Fruit fly (Drosophila melanogaster): Measurements from ENCODE around the gene CG5157.

Gene CG5157

DNA sequence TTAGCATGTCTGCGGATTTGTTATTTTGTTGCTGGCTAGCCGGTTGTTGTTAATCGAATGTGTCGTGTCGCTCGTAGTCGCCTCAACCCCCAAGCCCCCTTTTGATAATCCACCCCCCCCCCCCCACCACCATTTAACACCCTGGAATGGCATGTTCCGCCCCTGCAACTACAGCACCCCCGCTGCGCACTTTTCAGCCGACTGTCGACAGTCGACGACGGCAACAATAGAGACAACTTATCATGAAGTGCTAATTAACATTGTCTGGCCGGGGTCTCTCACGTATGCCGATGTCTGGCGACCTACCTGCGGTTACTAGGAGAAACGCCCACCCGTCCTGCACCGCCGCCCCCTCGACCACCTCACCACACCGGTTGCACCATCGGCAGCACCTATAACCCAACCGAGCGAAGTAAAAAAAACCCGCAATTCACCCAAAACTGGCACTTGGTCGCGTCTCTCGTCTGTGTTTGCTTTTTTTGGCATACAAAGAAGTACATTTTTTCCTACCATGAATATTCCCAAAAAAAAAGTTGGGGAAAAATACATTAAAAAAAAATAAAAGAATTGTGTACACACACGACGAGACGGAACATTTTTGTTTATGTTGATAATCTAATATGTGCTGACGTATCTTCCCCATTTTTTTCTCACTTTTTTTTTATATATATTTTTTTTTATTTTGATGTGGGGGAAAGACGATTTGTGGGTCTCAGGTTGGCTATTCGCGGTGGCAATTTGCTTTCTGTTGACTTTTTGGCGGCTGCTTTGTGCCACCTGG lies 28.7 kb upstream of the CG5157 start:
- no peak for TF ChIP-seq psq (GFP tag; optimal IDR thresholded peaks at IDR 0.05)
- no peak for TF ChIP-seq Mio (GFP tag; optimal IDR thresholded peaks at IDR 0.05)
- no peak for TF ChIP-seq Dfd (GFP tag; optimal IDR thresholded peaks at IDR 0.05)
- no peak for TF ChIP-seq HLH106 (tag; optimal IDR thresholded peaks at IDR 0.05)
- TF ChIP-seq sage (GFP tag; optimal IDR thresholded peaks at IDR 0.05) = no peak
- TF ChIP-seq h (GFP tag; optimal IDR thresholded peaks at IDR 0.05) = peak; percentile 8
- TF ChIP-seq brk (GFP tag; optimal IDR thresholded peaks at IDR 0.05) = no peak
- TF ChIP-seq rgr (GFP tag; optimal IDR thresholded peaks at IDR 0.05) = no peak
- no peak for TF ChIP-seq jim (GFP tag; optimal IDR thresholded peaks at IDR 0.05)
- no peak for TF ChIP-seq Abd-B (GFP tag; optimal IDR thresholded peaks at IDR 0.05)
- TF ChIP-seq Myc (optimal IDR thresholded peaks at IDR 0.05) = no peak
- no peak for TF ChIP-seq Hnf4 (GFP tag; optimal IDR thresholded peaks at IDR 0.05)
- no peak for TF ChIP-seq Jra (GFP tag; optimal IDR thresholded peaks at IDR 0.05)
- TF ChIP-seq ey (GFP tag; optimal IDR thresholded peaks at IDR 0.05) = no peak
- TF ChIP-seq Sp1 (GFP tag; optimal IDR thresholded peaks at IDR 0.05) = peak; percentile 31
- TF ChIP-seq Hr78 (GFP tag; optimal IDR thresholded peaks at IDR 0.05) = no peak
- TF ChIP-seq br (GFP tag; optimal IDR thresholded peaks at IDR 0.05) = peak; percentile 29
- TF ChIP-seq fru (GFP tag; optimal IDR thresholded peaks at IDR 0.05) = peak; percentile 5
- no peak for TF ChIP-seq CG9705 (GFP tag; optimal IDR thresholded peaks at IDR 0.05)
- TF ChIP-seq Rel (GFP tag; optimal IDR thresholded peaks at IDR 0.05) = no peak
- peak; percentile 30 for TF ChIP-seq Rel (tag; optimal IDR thresholded peaks at IDR 0.05)
- TF ChIP-seq OdsH (GFP tag; optimal IDR thresholded peaks at IDR 0.05) = peak; percentile 2
- no peak for TF ChIP-seq N (GFP tag; optimal IDR thresholded peaks at IDR 0.05)
- no peak for TF ChIP-seq lola (GFP tag; optimal IDR thresholded peaks at IDR 0.05)
- TF ChIP-seq Vsx2 (GFP tag; optimal IDR thresholded peaks at IDR 0.05; ENCODE audit: partially characterized antibody) = peak; percentile 2

DNA sequence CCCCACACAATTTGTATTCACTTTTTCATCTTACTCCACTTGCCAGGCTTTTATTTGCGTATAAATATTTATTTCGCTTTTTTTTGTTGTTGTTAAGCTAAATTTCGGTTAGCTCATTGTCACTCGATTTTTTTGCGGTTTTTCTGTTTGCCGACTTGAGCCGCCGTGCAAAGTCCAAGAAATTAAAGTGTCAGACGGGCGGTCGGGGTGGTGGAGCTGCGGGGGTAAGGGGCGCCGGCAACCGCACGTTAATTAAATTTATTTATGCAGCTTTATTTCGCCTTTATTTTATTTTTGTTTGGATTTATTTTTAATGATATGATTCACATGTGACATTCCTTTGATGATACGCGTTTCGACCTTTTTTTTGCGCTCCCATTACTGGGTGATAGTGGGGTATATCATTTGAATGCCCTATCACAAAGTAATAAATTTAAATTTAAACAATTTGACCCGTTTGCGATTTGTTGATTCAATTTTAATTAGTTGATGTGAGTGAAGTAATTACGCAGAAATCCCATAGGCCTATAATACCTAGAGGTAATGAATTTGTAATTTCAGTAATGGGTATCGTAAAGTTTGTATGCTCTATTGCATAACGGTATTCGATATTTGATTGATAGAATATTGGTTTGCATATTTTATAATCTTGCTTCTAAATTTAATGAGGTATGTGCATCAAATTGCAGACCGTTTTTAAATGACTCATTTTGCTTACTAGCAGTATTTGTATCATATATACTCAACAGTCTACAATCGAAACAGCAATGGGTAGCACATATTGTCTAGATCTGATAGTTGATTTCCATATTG lies 27.9 kb upstream of the CG5157 start:
- TF ChIP-seq woc (GFP tag; optimal IDR thresholded peaks at IDR 0.05) (peak; percentile 60), fru (GFP tag; optimal IDR thresholded peaks at IDR 0.05) (peak; percentile 78), Hnf4 (GFP tag; optimal IDR thresholded peaks at IDR 0.05) (peak; percentile 90), HLH106 (tag; optimal IDR thresholded peaks at IDR 0.05) (peak; percentile 49), CG9705 (GFP tag; optimal IDR thresholded peaks at IDR 0.05) (no peak), br (GFP tag; optimal IDR thresholded peaks at IDR 0.05) (peak; percentile 76), sv (GFP tag; optimal IDR thresholded peaks at IDR 0.05) (peak; percentile 4), Rel (GFP tag; optimal IDR thresholded peaks at IDR 0.05) (no peak), Rel (tag; optimal IDR thresholded peaks at IDR 0.05) (peak; percentile 46), sage (GFP tag; optimal IDR thresholded peaks at IDR 0.05) (peak; percentile 47), Sp1 (GFP tag; optimal IDR thresholded peaks at IDR 0.05) (peak; percentile 29), Jra (GFP tag; optimal IDR thresholded peaks at IDR 0.05) (peak; percentile 15), rgr (GFP tag; optimal IDR thresholded peaks at IDR 0.05) (peak; percentile 78), ey (GFP tag; optimal IDR thresholded peaks at IDR 0.05) (peak; percentile 85), h (GFP tag; optimal IDR thresholded peaks at IDR 0.05) (peak; percentile 81), psq (GFP tag; optimal IDR thresholded peaks at IDR 0.05) (peak; percentile 62), Hr83 (GFP tag; optimal IDR thresholded peaks at IDR 0.05; ENCODE audit: poor library complexity, severe bottlenecking) (no peak), CG32264 (GFP tag; optimal IDR thresholded peaks at IDR 0.05) (peak; percentile 50), usp (GFP tag; optimal IDR thresholded peaks at IDR 0.05) (no peak), lola (GFP tag; optimal IDR thresholded peaks at IDR 0.05) (no peak), dsf (GFP tag; optimal IDR thresholded peaks at IDR 0.05; ENCODE audit: borderline replicate concordance) (no peak), foxo (GFP tag; optimal IDR thresholded peaks at IDR 0.05) (peak in 1 of 2 experiments; percentile 81), jim (GFP tag; optimal IDR thresholded peaks at IDR 0.05) (peak; percentile 15), Hr78 (GFP tag; optimal IDR thresholded peaks at IDR 0.05) (no peak), dmrt93B (GFP tag; optimal IDR thresholded peaks at IDR 0.05) (peak; percentile 41), dl (GFP tag; optimal IDR thresholded peaks at IDR 0.05; ENCODE audit: insufficient read depth in 1 of 2, partially characterized antibody in 2 of 2) (no peak), Mio (GFP tag; optimal IDR thresholded peaks at IDR 0.05) (no peak), CrebA (GFP tag; optimal IDR thresholded peaks at IDR 0.05; ENCODE audit: borderline replicate concordance) (peak; percentile 77), OdsH (GFP tag; optimal IDR thresholded peaks at IDR 0.05) (peak; percentile 76)
